Fruit fly (Drosophila melanogaster) whole organism, larva: ENCODE data around the gene Der-1.

Experiments
- noc ChIP-seq: fragments of 200-800 bp; sonication (Bioruptor generic); optimal IDR thresholded peaks from 3 replicates; lab custom pipeline; 2019; ENCODE audit warnings: missing biosample characterization, mild to moderate bottlenecking, missing genetic modification characterization, moderate library complexity

Der-1 gene

DNA sequence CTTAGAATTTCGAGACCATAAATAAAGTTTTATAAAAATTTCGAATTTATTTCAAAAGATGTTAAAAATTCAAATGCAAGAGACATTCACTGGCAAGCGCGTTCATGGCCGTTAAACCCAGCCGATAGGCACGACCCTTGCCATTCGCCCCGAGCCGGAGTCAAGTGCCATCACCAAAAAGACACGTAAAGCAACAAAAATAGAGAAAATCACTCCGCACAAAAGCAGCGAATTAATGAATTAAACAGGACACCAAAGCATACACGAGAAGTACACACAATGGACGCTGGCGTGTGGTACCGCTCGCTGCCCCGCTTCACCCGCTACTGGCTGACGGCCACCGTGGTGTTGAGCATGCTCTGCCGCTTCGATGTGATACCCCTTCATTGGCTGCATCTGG is at the start of gene Der-1:
TSS of gene Der-1 (plus strand) at position 1 of the 400 bp plus-strand sequence.
- no peak for TF ChIP-seq noc (tag; lab: Kevin White, UChicago)

DNA sequence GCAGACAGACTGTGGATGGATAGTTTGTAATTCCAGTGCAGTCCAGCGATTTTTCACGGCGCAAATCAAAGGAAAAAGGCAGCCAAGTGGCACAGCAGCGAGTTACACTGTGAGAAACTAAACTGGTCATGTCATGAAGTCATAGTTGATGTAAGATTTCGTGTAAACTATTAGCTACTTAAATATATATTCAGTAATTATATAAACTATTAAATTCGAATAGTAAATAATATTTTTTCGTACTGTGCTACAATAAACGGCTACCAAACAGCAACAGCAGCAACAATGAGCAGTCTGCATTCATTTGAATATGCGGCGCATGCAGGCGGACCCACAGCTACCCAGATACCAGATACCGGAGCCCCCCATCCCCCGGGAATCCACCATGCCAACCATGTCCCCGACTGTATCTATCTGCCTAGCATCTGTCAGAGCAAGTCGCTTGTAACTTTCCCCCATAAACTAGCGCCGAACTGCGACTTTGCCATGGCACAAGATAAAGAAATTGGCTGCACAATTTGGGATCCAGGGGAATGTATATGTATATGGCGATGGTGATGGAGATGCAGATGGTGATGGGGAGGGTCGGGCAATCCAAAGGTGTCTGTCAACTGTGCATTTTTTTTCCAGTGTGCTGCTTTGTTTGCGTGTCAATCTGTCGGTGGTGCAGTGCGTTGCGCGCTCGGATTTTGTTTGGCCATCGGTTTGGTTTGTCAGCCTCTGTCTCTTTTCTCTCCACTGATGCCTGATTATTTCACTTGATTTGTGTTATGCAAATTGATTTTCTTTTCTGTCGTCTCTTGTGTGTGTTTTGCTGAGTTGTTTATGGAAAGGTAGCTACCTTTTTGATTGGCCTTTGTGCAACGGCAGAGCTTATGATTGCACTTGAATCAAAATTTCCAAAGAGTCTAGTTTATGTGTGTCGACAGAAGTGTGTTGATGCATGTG is 47.6 kb upstream of the Der-1 start:
- no peak for TF ChIP-seq noc (tag; lab: Kevin White, UChicago)

DNA sequence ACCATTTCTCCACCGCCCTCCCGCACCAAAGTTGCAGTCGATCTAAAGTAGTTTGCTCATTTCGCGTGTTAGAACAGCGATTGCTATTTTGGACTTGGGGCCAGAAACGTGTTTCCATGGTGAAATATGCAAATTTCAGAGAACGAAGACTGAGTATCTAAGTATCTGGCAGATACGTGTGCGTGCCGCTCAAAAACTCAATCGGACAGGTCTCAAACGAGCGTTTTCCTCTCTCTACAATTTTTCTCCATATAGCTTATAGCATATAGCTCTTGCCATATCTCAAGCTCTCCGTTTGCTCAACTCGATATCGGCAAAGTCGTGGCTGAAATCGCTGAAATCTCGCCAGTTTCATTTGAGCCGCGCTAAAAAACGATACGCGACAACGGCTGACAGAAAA is 46.4 kb upstream of the Der-1 start:
- no peak for TF ChIP-seq noc (tag; lab: Kevin White, UChicago)

DNA sequence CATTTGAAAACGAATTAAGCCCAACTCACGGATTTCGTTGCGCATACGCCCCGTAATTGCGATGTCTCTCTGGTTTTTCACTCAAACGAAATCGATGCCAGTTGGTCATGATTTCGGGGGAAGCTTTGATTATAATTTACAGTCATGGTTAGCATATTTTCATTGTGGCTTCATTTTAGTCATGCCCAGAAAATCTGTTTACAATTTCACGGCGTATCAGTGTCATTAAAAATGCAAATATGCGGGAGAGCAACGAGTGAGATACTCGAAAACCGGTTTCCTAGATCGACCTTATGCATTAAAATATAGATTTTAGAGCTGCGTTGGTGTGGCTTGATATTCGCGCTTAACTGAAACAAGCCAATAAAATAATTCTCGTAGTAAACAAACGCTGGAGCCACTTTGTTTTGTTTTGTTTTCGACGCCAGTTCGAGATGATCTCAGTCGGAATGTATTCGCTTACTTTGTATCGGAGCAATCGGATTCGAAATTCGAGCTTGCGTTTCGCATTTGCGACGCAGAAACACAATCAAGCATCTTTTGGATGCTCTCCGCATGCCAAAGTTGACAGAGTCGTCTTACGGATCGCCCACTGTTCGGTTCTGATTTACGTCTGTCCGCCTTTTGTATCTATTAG is 43.1 kb upstream of the Der-1 start:
- TF ChIP-seq noc (tag; lab: Kevin White, UChicago): no peak

DNA sequence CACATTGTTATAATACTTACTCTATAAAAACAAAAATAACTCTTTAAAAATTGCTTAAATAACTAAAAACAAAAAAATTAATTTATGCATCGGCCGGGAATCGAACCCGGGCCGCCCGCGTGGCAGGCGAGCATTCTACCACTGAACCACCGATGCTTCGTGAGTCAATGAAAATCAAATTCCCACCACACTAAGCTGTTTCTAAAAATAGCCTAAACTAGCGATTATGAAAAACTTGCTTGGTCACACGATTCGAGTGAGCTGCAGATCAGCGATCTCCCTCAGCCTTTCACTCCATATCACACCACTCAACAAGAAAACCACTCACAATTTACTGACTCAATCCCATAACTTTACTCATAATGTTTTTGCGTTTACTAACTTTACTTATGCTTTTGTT is 35.8 kb upstream of the Der-1 start:
- no peak for TF ChIP-seq noc (tag; lab: Kevin White, UChicago)

DNA sequence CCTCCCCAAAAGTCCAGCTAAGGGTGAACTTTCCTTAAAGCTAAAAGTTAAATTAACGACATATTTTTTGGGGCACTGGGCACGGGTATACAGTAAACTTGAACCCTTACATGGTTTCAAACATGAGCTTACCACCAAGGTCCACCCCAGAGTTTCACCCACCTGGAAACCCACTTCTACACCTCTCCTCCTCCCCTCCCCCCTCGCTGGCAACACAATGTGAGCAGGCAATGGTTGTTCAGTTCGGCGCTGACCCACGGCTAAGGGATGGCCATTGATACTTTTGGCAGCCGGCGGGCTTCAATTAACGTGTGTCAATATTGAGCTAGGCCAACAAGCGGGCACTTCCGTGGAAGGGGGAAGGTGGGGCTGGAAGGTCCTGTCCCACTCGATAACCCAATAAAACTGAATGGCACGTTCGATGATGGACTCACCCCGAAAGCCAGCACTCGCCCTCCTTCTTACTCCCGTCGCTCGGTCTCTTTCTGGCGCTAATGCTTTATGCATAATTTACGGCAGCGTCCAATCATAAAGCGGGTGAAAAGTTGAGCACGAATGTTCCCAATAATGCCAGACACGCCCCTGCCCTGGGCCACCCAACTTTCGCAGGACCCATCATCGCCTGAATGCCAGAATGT is 29.2 kb upstream of the Der-1 start:
- no peak for TF ChIP-seq noc (tag; lab: Kevin White, UChicago)

DNA sequence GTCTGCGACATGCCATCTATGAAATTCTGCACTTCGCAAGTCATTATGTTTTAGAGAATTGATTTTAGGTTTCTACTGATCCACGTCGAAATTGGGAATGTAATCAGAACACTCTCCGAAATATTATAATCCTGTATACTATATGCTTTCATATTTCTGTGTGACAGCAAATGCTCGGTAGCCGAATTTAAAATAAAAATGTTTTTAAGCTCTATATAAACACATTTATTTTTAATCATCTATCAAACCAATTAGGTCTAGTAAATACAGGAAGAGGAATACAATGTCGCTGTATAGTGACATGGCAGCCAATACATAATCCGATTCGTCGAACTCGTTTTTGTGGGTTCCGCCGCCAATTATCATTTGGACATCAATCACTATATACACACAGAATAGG is 28.1 kb upstream of the Der-1 start, which contains the start of gene CG15357:
TSS of gene CG15357 (minus strand) at position 101 of the 400 bp plus-strand sequence.
- no peak for TF ChIP-seq noc (tag; lab: Kevin White, UChicago)

DNA sequence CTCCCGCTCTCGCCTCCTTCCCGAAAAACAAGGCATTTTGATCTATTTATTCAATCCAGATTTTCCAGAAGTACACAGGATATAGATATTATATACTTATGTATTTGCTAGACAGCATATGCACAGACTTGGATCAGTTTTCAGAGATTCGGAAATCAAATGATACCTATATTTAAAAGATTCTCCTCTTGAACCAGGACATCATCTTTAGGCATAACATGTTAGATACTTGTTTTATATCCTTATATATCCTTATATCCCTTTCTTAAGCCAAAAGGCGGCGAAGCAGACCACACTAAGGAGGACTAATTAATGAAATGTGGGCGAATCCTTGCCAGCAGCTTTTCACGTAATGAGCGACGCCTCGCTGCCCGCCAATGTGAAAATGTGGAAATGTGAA is 27.1 kb upstream of the Der-1 start, which contains the start of gene CG33673:
TSS of gene CG33673 (minus strand) at position 101 of the 400 bp plus-strand sequence.
- TF ChIP-seq noc (tag; lab: Kevin White, UChicago): no peak

DNA sequence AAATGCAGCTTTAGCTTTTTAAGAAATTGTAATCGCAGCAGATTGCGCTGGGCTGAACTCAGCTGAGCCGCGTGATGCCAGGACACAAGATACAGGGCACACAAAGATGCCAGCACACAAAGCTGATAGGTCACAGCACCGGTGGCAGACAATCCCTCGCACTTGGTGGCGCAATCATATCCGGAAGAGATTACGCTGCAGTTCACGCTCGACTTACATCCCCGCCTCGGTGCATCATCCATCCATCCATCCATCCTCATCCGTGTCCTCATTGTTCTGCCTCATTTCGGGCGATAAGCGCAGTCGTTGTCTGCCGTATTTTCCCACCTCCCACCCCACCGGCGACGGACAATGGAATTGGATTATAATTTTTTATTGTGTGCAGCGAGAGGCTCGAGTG is 25.8 kb upstream of the Der-1 start:
- no peak for TF ChIP-seq noc (tag; lab: Kevin White, UChicago)

DNA sequence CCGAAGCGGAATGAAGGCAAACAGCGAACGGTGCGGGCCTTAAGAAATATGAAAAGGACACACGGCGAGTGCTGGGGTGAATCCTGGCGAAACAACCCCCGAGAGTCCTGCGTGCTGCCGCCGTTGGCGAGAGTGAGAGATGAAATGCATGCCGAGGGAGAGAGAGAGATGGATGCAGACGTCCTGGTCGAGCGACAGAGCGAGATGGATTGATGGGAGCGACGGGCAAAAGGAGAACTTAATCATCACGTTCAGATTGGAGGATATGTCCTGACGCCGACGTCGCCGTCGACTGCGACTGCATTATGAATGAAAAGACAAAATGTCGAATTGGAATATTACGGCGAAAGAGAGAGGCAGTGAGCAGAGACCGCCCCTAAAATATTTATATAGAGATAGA is 19.2 kb upstream of the Der-1 start:
- no peak for TF ChIP-seq noc (tag; lab: Kevin White, UChicago)

DNA sequence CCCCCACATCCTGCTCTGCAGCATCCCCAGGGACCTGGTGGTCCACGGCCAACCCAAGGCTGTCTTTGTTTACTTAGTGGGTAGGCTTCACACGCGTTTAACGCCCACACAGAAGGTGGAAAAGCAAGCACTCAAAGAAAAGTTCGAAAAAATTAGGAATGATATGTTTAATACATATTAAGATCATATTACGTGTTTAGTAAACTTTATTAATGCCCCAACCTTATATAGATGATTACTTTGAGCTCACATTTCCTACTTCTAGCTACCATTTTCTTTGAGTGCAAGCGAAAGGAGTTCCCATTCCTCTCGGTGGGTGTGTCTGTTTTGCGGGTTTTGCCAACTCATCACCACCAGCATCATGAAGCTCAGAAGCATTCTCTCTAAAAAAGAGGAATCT is 14.3 kb upstream of the Der-1 start:
- no peak for TF ChIP-seq noc (tag; lab: Kevin White, UChicago)

DNA sequence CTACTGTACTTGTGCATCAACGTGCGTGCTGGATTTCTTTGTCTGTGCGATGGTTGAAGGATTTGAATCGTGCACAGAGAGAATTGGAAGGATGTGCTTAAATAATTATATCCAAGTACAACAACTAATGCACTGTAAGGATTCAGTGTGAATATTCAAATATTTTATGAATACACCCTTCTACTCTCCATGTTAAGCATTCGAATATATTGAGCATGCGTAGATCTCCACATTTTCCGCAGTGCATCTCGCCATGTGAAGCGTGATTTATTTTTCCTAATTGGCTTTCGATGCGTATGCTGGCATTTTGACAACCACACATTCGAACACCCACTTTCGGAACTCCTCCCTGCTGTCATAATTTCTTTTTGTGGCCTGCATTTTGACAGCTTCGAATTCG is 13.7 kb upstream of the Der-1 start:
- no peak for TF ChIP-seq noc (tag; lab: Kevin White, UChicago)

DNA sequence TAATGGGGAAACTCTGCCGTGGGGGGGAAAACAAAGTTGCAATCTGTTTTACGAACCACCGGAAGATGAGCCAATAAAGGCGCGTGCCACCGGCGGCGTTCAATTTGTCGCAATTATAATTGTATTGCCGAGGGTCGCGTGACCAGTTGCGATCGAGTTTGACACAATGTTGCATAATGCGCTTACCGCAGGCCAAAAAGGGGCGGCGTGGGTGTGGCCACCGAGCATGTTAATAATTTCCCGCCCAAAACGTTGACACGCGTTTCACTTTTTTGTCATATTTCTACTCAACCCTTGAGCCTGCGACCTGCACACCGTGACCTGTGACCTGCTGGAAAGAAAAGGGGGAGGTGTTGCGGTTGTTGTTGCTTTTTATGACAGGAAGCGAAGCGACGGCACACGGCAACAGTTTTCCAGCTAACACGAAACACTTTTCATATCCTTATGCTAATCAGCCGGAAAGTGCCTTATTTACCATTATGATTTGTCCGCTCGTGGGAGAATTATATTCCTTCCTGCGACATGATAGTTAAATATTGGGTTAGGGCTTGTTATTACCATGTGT is 11.7 kb upstream of the Der-1 start:
- no peak for TF ChIP-seq noc (tag; lab: Kevin White, UChicago)

DNA sequence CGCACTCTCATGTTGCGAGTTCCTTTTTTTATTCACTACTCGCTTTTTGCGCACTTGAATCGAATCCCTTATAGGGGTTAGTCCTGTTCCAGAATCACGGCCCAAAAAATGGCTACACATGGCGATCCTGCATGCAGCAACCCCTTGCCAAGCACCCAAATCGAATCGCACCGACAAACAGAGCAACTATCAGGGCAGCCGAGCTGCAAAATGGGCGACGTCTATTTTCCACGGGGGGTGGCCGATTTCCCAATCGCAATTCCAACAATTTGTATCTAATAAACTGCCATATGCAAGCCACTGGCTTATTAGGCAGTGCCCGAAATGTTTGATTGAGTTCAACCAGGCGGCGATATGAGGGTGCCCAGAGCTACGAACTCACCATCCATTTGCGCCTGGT is 6.5 kb upstream of the Der-1 start:
- no peak for TF ChIP-seq noc (tag; lab: Kevin White, UChicago)

DNA sequence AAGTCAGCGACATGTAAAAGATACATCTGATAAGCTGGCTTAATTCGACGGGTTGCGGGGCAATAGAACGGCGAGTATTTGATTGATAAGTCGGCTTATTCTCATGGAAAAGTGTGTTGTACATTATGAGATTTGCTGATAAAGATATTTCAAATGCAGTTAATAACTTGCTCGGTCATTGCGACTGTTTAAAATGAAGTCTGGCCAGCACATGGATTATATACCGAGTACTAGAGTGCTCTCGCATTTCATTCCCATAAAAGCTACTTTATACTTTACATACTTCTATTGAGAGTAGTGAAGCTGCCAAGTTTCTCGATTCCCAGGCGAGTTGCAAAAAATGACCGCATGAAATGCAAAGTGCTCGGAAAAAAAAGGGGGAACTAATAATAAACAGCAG is 5.9 kb upstream of the Der-1 start:
- TF ChIP-seq noc (tag; lab: Kevin White, UChicago): no peak
